Worm (Caenorhabditis elegans) whole organism, L4 larva: ENCODE data around the gene magu-2.

ENCODE experiments used
- D1046.2 ChIP-seq: fragments of 200-800 bp; sonication (Bioruptor generic); IDR thresholded peaks from 2 replicates; pipeline ENCODE4 v1.3.6; 2022; ENCODE audit warnings: missing genetic modification characterization, missing compliant biosample characterization
- F37D6.2 ChIP-seq: sonication (generic microtip); optimal IDR thresholded peaks from 2 replicates; lab custom pipeline; 2016; ENCODE audit warnings: mild to moderate bottlenecking, missing genetic modification characterization, missing compliant biosample characterization
- Y75B8A.6 ChIP-seq: fragments of 200-800 bp; sonication (Bioruptor generic); IDR thresholded peaks from 2 replicates; pipeline ENCODE4 v1.3.6; 2022; ENCODE audit warnings: missing genetic modification reagents, missing genetic modification characterization, missing compliant biosample characterization
- ama-1 ChIP-seq: fragments of 150-350 bp; optimal IDR thresholded peaks from 2 replicates; lab custom pipeline; 2014; ENCODE audit warnings: inconsistent platforms, mixed read lengths
- ceh-32 ChIP-seq: sonication (generic microtip); optimal IDR thresholded peaks from 2 replicates; lab custom pipeline; 2016; ENCODE audit warnings: mild to moderate bottlenecking, missing genetic modification characterization, missing compliant biosample characterization; ENCODE audit not compliant: poor library complexity
- ceh-62 ChIP-seq: sonication (generic microtip); optimal IDR thresholded peaks from 2 replicates; lab custom pipeline; 2017; ENCODE audit warnings: missing biosample characterization, missing genetic modification characterization
- ces-1 ChIP-seq: fragments of 150-350 bp; sonication (generic microtip); optimal IDR thresholded peaks from 4 replicates; lab custom pipeline; 2014; ENCODE audit warnings: missing biosample characterization, missing genetic modification reagents, missing genetic modification characterization
- cey-2 ChIP-seq: sonication (generic microtip); optimal IDR thresholded peaks from 3 replicates; lab custom pipeline; 2017; ENCODE audit warnings: missing genetic modification characterization, mild to moderate bottlenecking, missing compliant biosample characterization, antibody characterized with exemption, borderline replicate concordance; ENCODE audit not compliant: insufficient read depth
- daf-12 ChIP-seq: fragments of 150-350 bp; optimal IDR thresholded peaks from 2 replicates; lab custom pipeline; 2014; ENCODE audit warnings: missing biosample characterization, missing genetic modification reagents, missing genetic modification characterization
- daf-16 ChIP-seq, 3 experiments: sonication (generic microtip); optimal IDR thresholded peaks; 2 replicates each; lab custom pipeline; 2016 to 2017; ENCODE audit warnings: missing genetic modification characterization in 3 of 3, missing genetic modification reagents in 3 of 3, mild to moderate bottlenecking in 2 of 3, missing compliant biosample characterization in 2 of 3, missing biosample characterization in 1 of 3, moderate library complexity in 1 of 3
- duxl-1 ChIP-seq: sonication (generic microtip); optimal IDR thresholded peaks from 2 replicates; lab custom pipeline; 2016; ENCODE audit warnings: mild to moderate bottlenecking, missing genetic modification characterization, moderate library complexity, missing compliant biosample characterization; ENCODE audit not compliant: poor library complexity
- dve-1 ChIP-seq: sonication (generic microtip); optimal IDR thresholded peaks from 2 replicates; lab custom pipeline; 2017; ENCODE audit warnings: antibody characterized with exemption, mild to moderate bottlenecking, missing genetic modification characterization, missing compliant biosample characterization; ENCODE audit not compliant: insufficient read depth
- fkh-10 ChIP-seq: fragments of 150-350 bp; optimal IDR thresholded peaks from 2 replicates; lab custom pipeline; 2014; ENCODE audit warnings: missing biosample characterization, missing genetic modification reagents, missing genetic modification characterization
- hlh-11 ChIP-seq: fragments of 200-800 bp; sonication (Bioruptor generic); optimal IDR thresholded peaks from 2 replicates; lab custom pipeline; 2018; ENCODE audit warnings: mild to moderate bottlenecking, missing genetic modification characterization, missing compliant biosample characterization
- lin-29 ChIP-seq: fragments of 200-800 bp; sonication (Bioruptor generic); IDR thresholded peaks from 2 replicates; pipeline ENCODE4 v1.3.6; 2022; ENCODE audit warnings: missing genetic modification reagents, missing genetic modification characterization, missing compliant biosample characterization
- madf-9 ChIP-seq: fragments of 200-800 bp; sonication (Bioruptor generic); conservative IDR thresholded peaks from 2 replicates; pipeline ENCODE4 v1.3.6; 2022; ENCODE audit warnings: missing genetic modification reagents, missing genetic modification characterization, missing compliant biosample characterization
- mes-2 ChIP-seq: sonication (generic microtip); optimal IDR thresholded peaks from 2 replicates; lab custom pipeline; 2016; ENCODE audit warnings: missing genotype, mild to moderate bottlenecking, missing genetic modification characterization, missing compliant biosample characterization; ENCODE audit not compliant: poor library complexity, severe bottlenecking
- mxl-2 ChIP-seq: fragments of 200-800 bp; sonication (Bioruptor generic); conservative IDR thresholded peaks from 2 replicates; pipeline ENCODE4 v1.3.6; 2022; ENCODE audit warnings: missing genetic modification reagents, missing genetic modification characterization, missing compliant biosample characterization
- nhr-102 ChIP-seq: sonication (generic microtip); optimal IDR thresholded peaks from 2 replicates; lab custom pipeline; 2016; ENCODE audit warnings: mild to moderate bottlenecking, missing genetic modification characterization, moderate library complexity, missing compliant biosample characterization
- nhr-28 ChIP-seq: fragments of 150-350 bp; optimal IDR thresholded peaks from 2 replicates; lab custom pipeline; 2014; ENCODE audit warnings: missing biosample characterization, missing genetic modification characterization
- nhr-6 ChIP-seq: fragments of 150-350 bp; optimal IDR thresholded peaks from 2 replicates; lab custom pipeline; 2014; ENCODE audit warnings: missing biosample characterization, missing genetic modification characterization
- nhr-77 ChIP-seq: fragments of 150-350 bp; optimal IDR thresholded peaks from 2 replicates; lab custom pipeline; 2014; ENCODE audit warnings: missing biosample characterization, missing genetic modification characterization
- pha-4 ChIP-seq, 2 experiments: fragments of 150-350 bp in 1 of 2; fragments of 200-800 bp in 1 of 2; sonication (Bioruptor generic) in 1 of 2; IDR thresholded peaks in 1 of 2; optimal IDR thresholded peaks in 1 of 2; 2 replicates each; pipeline versions ENCODE4 v1.3.6 to Lab custom; 2014 to 2022; ENCODE audit warnings: missing genetic modification characterization in 2 of 2, missing genetic modification reagents in 2 of 2, missing biosample characterization in 1 of 2, missing compliant biosample characterization in 1 of 2
- php-3 ChIP-seq: fragments of 200-800 bp; sonication (Bioruptor generic); IDR thresholded peaks from 2 replicates; pipeline ENCODE4 v1.3.6; 2022; ENCODE audit warnings: missing genetic modification reagents, missing genetic modification characterization, missing compliant biosample characterization
- pqm-1 ChIP-seq: sonication (generic microtip); optimal IDR thresholded peaks from 2 replicates; lab custom pipeline; 2017; ENCODE audit warnings: missing biosample characterization, missing genetic modification characterization
- saeg-2 ChIP-seq: fragments of 200-800 bp; sonication (Bioruptor generic); IDR thresholded peaks from 2 replicates; pipeline ENCODE4 v1.3.6; 2022; ENCODE audit warnings: missing genetic modification reagents, missing genetic modification characterization, missing compliant biosample characterization
- skn-1 ChIP-seq: fragments of 150-350 bp; optimal IDR thresholded peaks from 2 replicates; lab custom pipeline; 2014; ENCODE audit warnings: missing biosample characterization, missing genetic modification characterization
- snpc-1.2 ChIP-seq: fragments of 200-800 bp; sonication (Bioruptor generic); IDR thresholded peaks from 2 replicates; pipeline ENCODE4 v1.3.6; 2022; ENCODE audit warnings: missing genetic modification reagents, missing genetic modification characterization, missing compliant biosample characterization
- tra-1 ChIP-seq: fragments of 200-800 bp; sonication (Bioruptor generic); IDR thresholded peaks from 2 replicates; pipeline ENCODE4 v1.3.6; 2022; ENCODE audit warnings: missing genetic modification reagents, missing genetic modification characterization, missing compliant biosample characterization
- unc-130 ChIP-seq: sonication (generic microtip); optimal IDR thresholded peaks from 2 replicates; lab custom pipeline; 2016; ENCODE audit warnings: missing genetic modification reagents, missing genetic modification characterization, missing compliant biosample characterization
- unc-39 ChIP-seq: sonication (generic microtip); optimal IDR thresholded peaks from 2 replicates; lab custom pipeline; 2017; ENCODE audit warnings: missing biosample characterization, missing genetic modification characterization
- unc-62 ChIP-seq, 3 experiments: fragments of 150-350 bp in 1 of 3; sonication (generic microtip); optimal IDR thresholded peaks in 2 of 3; peaks in 1 of 3; 1 replicate in 1 of 3; 2 replicates in 2 of 3; lab custom pipeline; 2014 to 2017; ENCODE audit warnings: missing biosample characterization in 3 of 3, missing genetic modification characterization in 3 of 3, missing genetic modification reagents in 3 of 3, missing genotype in 1 of 3
- vab-7 ChIP-seq: fragments of 200-800 bp; sonication (Bioruptor generic); IDR thresholded peaks from 2 replicates; pipeline ENCODE4 v1.3.6; 2022; ENCODE audit warnings: missing genetic modification reagents, missing genetic modification characterization, missing compliant biosample characterization
- zag-1 ChIP-seq: fragments of 150-350 bp; optimal IDR thresholded peaks from 2 replicates; lab custom pipeline; 2014; ENCODE audit warnings: missing biosample characterization, missing genetic modification characterization
- ztf-11 ChIP-seq: fragments of 150-350 bp; optimal IDR thresholded peaks from 2 replicates; lab custom pipeline; 2014; ENCODE audit warnings: missing biosample characterization, missing genetic modification characterization

The magu-2 gene

DNA sequence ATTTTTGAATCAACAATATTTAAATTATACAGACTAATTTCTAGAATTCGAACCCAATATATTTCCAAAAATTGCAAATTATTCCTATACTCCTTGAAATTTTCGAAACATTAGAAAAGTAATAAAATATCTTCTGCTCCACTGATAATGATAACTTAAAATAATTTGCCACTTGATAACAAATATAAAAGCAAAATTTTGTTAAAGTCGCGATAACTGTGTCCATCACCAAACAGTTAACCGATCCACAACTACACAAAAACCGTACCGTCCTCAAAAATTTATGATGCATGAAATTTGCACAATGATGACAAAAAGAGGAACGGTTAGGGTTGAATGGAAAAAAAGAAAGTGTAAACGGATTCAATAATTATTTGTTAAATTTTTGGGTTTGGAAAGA is 2.4 kb downstream of the magu-2 start:
- TF ChIP-seq unc-62 (GFP tag; optimal IDR thresholded peaks at IDR 0.05 in 1 of 2; lab: Kevin White, UChicago) (peak in 1 of 2 experiments; percentile 91), unc-62 (tag; optimal IDR thresholded peaks at IDR 0.05; lab: Kevin White, UChicago) (no peak), snpc-1.2 (GFP tag; lab: Robert Waterston, UW) (no peak)

DNA sequence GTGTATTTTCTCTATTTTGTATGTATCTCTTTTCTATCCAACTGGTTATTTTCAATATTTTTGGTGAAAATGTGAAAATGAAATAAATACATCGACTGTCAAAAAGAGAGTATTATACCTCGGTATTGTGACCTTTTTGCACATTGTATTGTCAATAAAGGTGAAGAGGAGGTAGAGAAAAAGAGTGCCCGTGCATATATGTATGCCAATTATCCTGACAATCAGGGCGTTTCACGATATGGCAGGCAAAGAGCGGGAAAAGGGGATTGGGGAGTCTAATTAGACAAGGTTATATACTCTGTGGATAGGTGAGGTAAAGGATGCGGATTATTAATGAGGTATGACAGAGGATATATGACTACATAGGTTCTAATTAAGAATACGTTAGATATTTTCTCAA is 3.9 kb downstream of the magu-2 start:
- TF ChIP-seq zag-1 (tag; lab: Kevin White, UChicago) (no peak), skn-1 (tag; lab: Kevin White, UChicago) (no peak), lin-29 (GFP tag; lab: Robert Waterston, UW) (no peak), pqm-1 (peak; percentile 7), nhr-6 (tag; lab: Kevin White, UChicago) (peak; percentile 1), vab-7 (no peak), nhr-102 (no peak), ces-1 (GFP tag; lab: Kevin White, UChicago) (no peak), mxl-2 (GFP tag; lab: Robert Waterston, UW) (no peak), pha-4 (GFP tag; IDR thresholded peaks at IDR 0.05; lab: Robert Waterston, UW) (no peak), pha-4 (tag; optimal IDR thresholded peaks at IDR 0.05; lab: Kevin White, UChicago) (peak; percentile 45), daf-16 (GFP tag; optimal IDR thresholded peaks at IDR 0.05; lab: Kevin White, UChicago) (no peak), daf-16 (tag; optimal IDR thresholded peaks at IDR 0.05; lab: Kevin White, UChicago) (peak; percentile 34), cey-2 (no peak), nhr-28 (tag; lab: Kevin White, UChicago) (no peak), unc-39 (tag; lab: Kevin White, UChicago) (no peak)

DNA sequence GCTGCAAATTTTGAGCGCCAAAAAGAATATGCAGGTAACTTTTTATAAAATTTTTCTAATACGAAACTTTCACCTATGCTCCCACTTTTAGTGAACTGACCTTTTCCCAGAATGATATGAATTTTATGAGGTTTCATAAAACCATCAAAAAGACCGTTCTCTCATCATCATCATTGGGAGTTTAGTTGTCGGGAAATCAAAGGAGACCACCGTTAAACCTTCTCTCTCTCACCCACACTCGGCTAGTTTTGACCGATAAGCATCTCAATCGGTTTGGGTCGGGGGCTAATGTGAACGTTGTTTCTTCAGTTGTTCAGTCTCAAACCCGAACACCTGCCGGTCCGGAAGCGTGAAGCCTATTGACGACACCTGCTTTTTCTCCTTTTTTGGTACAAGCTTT is 4.6 kb downstream of the magu-2 start:
- no peak for TF ChIP-seq mes-2 (tag; lab: Kevin White, UChicago)
- TF ChIP-seq ces-1 (GFP tag; lab: Kevin White, UChicago): no peak
- peak; percentile 56; the same call in 1 of the 2 replicates for TF ChIP-seq php-3 (GFP tag; lab: Robert Waterston, UW)
- TF ChIP-seq pqm-1: peak; percentile 34
- no peak for TF ChIP-seq daf-16 (GFP tag; optimal IDR thresholded peaks at IDR 0.05; lab: Kevin White, UChicago)
- peak; percentile 9 for TF ChIP-seq daf-16 (tag; optimal IDR thresholded peaks at IDR 0.05; lab: Kevin White, UChicago)
- TF ChIP-seq lin-29 (GFP tag; lab: Robert Waterston, UW): no peak
- peak; percentile 30 for TF ChIP-seq hlh-11

DNA sequence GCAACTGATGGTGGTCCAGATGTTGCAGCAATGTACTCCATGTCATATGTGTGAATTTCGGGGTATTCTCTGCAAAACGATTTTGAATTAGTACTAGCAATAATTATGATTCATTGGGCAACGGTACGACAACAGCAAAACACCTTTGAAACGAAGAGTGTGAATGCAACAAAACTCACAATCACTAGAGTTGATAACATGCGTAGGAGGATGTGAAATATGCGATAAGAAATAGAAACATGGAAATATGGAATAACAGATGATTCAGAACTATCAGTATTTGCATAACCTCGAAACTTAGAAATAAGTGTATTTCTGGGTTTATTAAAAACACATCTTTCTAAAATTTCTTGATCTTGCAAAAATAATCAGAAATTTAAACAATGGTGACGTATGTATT is 5.3 kb downstream of the magu-2 start:
- no peak for TF ChIP-seq fkh-10 (GFP tag; lab: Kevin White, UChicago)
- no peak for TF ChIP-seq tra-1 (GFP tag; lab: Robert Waterston, UW)
- no peak for TF ChIP-seq dve-1 (tag; lab: Kevin White, UChicago)
- TF ChIP-seq hlh-11: peak; percentile 27
- TF ChIP-seq duxl-1 (tag; lab: Kevin White, UChicago): no peak
- peak; percentile 78 for TF ChIP-seq nhr-28 (tag; lab: Kevin White, UChicago)
- no peak for TF ChIP-seq daf-12
- no peak for TF ChIP-seq Y75B8A.6
- TF ChIP-seq nhr-102: no peak
- TF ChIP-seq pqm-1: peak; percentile 59
- no peak for TF ChIP-seq D1046.2 (GFP tag; lab: Robert Waterston, UW)
- TF ChIP-seq madf-9: no peak
- TF ChIP-seq ceh-32: no peak
- no peak for TF ChIP-seq unc-130
- no peak for TF ChIP-seq ztf-11 (tag; lab: Kevin White, UChicago)
- TF ChIP-seq ama-1 (lab: Kevin White, UChicago): no peak
- no peak for TF ChIP-seq saeg-2
- no peak for TF ChIP-seq F37D6.2 (tag; lab: Kevin White, UChicago)
- TF ChIP-seq daf-16 (GFP tag; optimal IDR thresholded peaks at IDR 0.05; lab: Kevin White, UChicago): no peak
- TF ChIP-seq daf-16 (tag; optimal IDR thresholded peaks at IDR 0.05; lab: Kevin White, UChicago): peak; percentile 79
- no peak for TF ChIP-seq ceh-62 (tag; lab: Kevin White, UChicago)
- no peak for TF ChIP-seq nhr-77 (tag; lab: Kevin White, UChicago)
